Worm (Caenorhabditis elegans): ENCODE measurements around the gene ZC239.21.
"Not testable (repeated sequence)": the region's sequence is repeated elsewhere in the genome, so short reads cannot be mapped to it uniquely, and the experiment has no call there.

- TF ChIP-seq skn-1 (tag; optimal IDR thresholded peaks at IDR 0.05); nhr-237 (tag; optimal IDR thresholded peaks at IDR 0.05); mbf-1 (tag; optimal IDR thresholded peaks at IDR 0.05); ama-1 (optimal IDR thresholded peaks at IDR 0.05); ceh-16 (tag; optimal IDR thresholded peaks at IDR 0.05); egl-27 (tag; optimal IDR thresholded peaks at IDR 0.05); R02D3.7 (tag; optimal IDR thresholded peaks at IDR 0.05); fos-1 (tag; optimal IDR thresholded peaks at IDR 0.05); nhr-11 (tag; optimal IDR thresholded peaks at IDR 0.05); snpc-4 (tag; optimal IDR thresholded peaks at IDR 0.05): not testable (repeated sequence)
These were observed 17.7 kb upstream of the ZC239.21 start, which contains the start of gene Y27F2A.11 for ce11 chrII:3189038-3189437.
